Worm (Caenorhabditis elegans): ENCODE results near the gene C55A6.4.

The C55A6.4 gene

ce11 chrV:11534495-11535189 is 17.0 kb upstream of the C55A6.4 start:
- TF ChIP-seq nhr-20 (tag; optimal IDR thresholded peaks at IDR 0.05): peak; percentile 76
- TF ChIP-seq elt-2 (tag; optimal IDR thresholded peaks at IDR 0.05): peak; percentile 87
- no peak for TF ChIP-seq ceh-82 (tag; optimal IDR thresholded peaks at IDR 0.05)
- peak; percentile 48 for TF ChIP-seq rnt-1 (tag; optimal IDR thresholded peaks at IDR 0.05)
- no peak for TF ChIP-seq ces-1 (GFP tag; optimal IDR thresholded peaks at IDR 0.05)
- TF ChIP-seq lsy-2 (tag; optimal IDR thresholded peaks at IDR 0.05): peak in 1 of 2 experiments; percentile 43
- no peak for TF ChIP-seq lir-3 (tag; optimal IDR thresholded peaks at IDR 0.05; ENCODE audit: poor library complexity)
- TF ChIP-seq dsc-1 (tag; optimal IDR thresholded peaks at IDR 0.05): no peak
- TF ChIP-seq pag-3 (tag; optimal IDR thresholded peaks at IDR 0.05; ENCODE audit: borderline replicate concordance, insufficient read depth): no peak
- no peak for TF ChIP-seq tbx-2 (tag; optimal IDR thresholded peaks at IDR 0.05)
- peak; percentile 68 for TF ChIP-seq nhr-71 (tag; optimal IDR thresholded peaks at IDR 0.05)
- TF ChIP-seq efl-1 (optimal IDR thresholded peaks at IDR 0.05): no peak
- TF ChIP-seq efl-1 (GFP tag; optimal IDR thresholded peaks at IDR 0.05 in 1 of 2): peak in 1 of 2 experiments; percentile 78
- TF ChIP-seq mef-2 (tag; optimal IDR thresholded peaks at IDR 0.05): no peak
- no peak for TF ChIP-seq fkh-10 (GFP tag; optimal IDR thresholded peaks at IDR 0.05)
- TF ChIP-seq fkh-4 (tag; optimal IDR thresholded peaks at IDR 0.05; ENCODE audit: borderline replicate concordance): no peak
- TF ChIP-seq nhr-85 (tag): peak; percentile 81
- TF ChIP-seq hlh-17 (GFP tag; optimal IDR thresholded peaks at IDR 0.05; ENCODE audit: borderline replicate concordance): no peak
- TF ChIP-seq nhr-76 (tag; optimal IDR thresholded peaks at IDR 0.05): no peak
- TF ChIP-seq ceh-90 (tag; optimal IDR thresholded peaks at IDR 0.05): no peak
- TF ChIP-seq skn-1 (tag; optimal IDR thresholded peaks at IDR 0.05): no peak
- TF ChIP-seq sup-37 (GFP tag; optimal IDR thresholded peaks at IDR 0.05): no peak
- no peak for TF ChIP-seq ztf-4 (tag; optimal IDR thresholded peaks at IDR 0.05)
- no peak for TF ChIP-seq irx-1 (tag; optimal IDR thresholded peaks at IDR 0.05)
- peak; percentile 72 for TF ChIP-seq lin-14 (GFP tag; optimal IDR thresholded peaks at IDR 0.05)
- no peak for TF ChIP-seq isw-1 (GFP tag; IDR thresholded peaks at IDR 0.05)
- no peak for TF ChIP-seq alr-1 (tag; optimal IDR thresholded peaks at IDR 0.05; ENCODE audit: borderline replicate concordance)
- no peak for TF ChIP-seq C34B4.2 (tag; optimal IDR thresholded peaks at IDR 0.05)
- no peak for TF ChIP-seq tlp-1 (tag; optimal IDR thresholded peaks at IDR 0.05)
- TF ChIP-seq lin-39 (tag; optimal IDR thresholded peaks at IDR 0.05): no peak
- TF ChIP-seq mdl-1 (tag; optimal IDR thresholded peaks at IDR 0.05): peak in 1 of 2 experiments; percentile 60
- peak; percentile 21 for TF ChIP-seq hpl-2 (GFP tag; optimal IDR thresholded peaks at IDR 0.05)
- TF ChIP-seq swsn-7 (tag; optimal IDR thresholded peaks at IDR 0.05): no peak
- TF ChIP-seq jun-1 (tag; optimal IDR thresholded peaks at IDR 0.05): peak; percentile 11
- TF ChIP-seq egl-27 (tag; optimal IDR thresholded peaks at IDR 0.05): no peak
- no peak for TF ChIP-seq mab-9 (GFP tag; IDR thresholded peaks at IDR 0.05)
- no peak for TF ChIP-seq unc-62 (GFP tag; optimal IDR thresholded peaks at IDR 0.05)
- no peak for TF ChIP-seq fkh-8 (tag; optimal IDR thresholded peaks at IDR 0.05)
- no peak for TF ChIP-seq unc-30 (tag; optimal IDR thresholded peaks at IDR 0.05)
- no peak for TF ChIP-seq vab-15 (tag; optimal IDR thresholded peaks at IDR 0.05)
- no peak for TF ChIP-seq snpc-4 (tag; optimal IDR thresholded peaks at IDR 0.05)
- peak; percentile 37 for TF ChIP-seq snu-23 (GFP tag; optimal IDR thresholded peaks at IDR 0.05)
- no peak for TF ChIP-seq ets-5 (GFP tag; IDR thresholded peaks at IDR 0.05)
- TF ChIP-seq Y116A8C.19 (tag; optimal IDR thresholded peaks at IDR 0.05; ENCODE audit: borderline replicate concordance): no peak
- TF ChIP-seq pqm-1 (tag; optimal IDR thresholded peaks at IDR 0.05): no peak
- no peak for TF ChIP-seq sox-4 (tag; optimal IDR thresholded peaks at IDR 0.05)
- TF ChIP-seq ztf-11 (tag; optimal IDR thresholded peaks at IDR 0.05): no peak
- no peak for TF ChIP-seq lin-15B (tag; optimal IDR thresholded peaks at IDR 0.05)
- TF ChIP-seq F16B12.6 (tag; optimal IDR thresholded peaks at IDR 0.05): no peak
- TF ChIP-seq nhr-90 (tag; optimal IDR thresholded peaks at IDR 0.05; ENCODE audit: poor library complexity): peak; percentile 51
- no peak for TF ChIP-seq efl-3 (GFP tag; optimal IDR thresholded peaks at IDR 0.05)
- TF ChIP-seq nhr-77 (tag; optimal IDR thresholded peaks at IDR 0.05): no peak

Data from whole organism, L1 larva.